Worm (Caenorhabditis elegans) whole organism, L2 larva: ENCODE results near the gene smf-1.

Experiments
- R02D3.7 ChIP-seq: fragments of 150-350 bp; optimal IDR thresholded peaks from 2 replicates; lab custom pipeline; 2014; ENCODE audit warnings: missing biosample characterization, missing genetic modification characterization
- ama-1 ChIP-seq: fragments of 150-350 bp; optimal IDR thresholded peaks from 2 replicates; lab custom pipeline; 2018; ENCODE audit warnings: inconsistent platforms
- blmp-1 ChIP-seq: sonication (generic microtip); optimal IDR thresholded peaks from 2 replicates; lab custom pipeline; 2017; ENCODE audit warnings: missing genetic modification characterization, mild to moderate bottlenecking, missing compliant biosample characterization, antibody characterized with exemption, moderate library complexity; ENCODE audit not compliant: insufficient read depth
- ceh-82 ChIP-seq: fragments of 150-350 bp; optimal IDR thresholded peaks from 2 replicates; lab custom pipeline; 2014; ENCODE audit warnings: missing biosample characterization, missing genetic modification characterization
- gmeb-1 ChIP-seq: fragments of 150-350 bp; optimal IDR thresholded peaks from 2 replicates; lab custom pipeline; 2014; ENCODE audit warnings: missing biosample characterization, missing genetic modification characterization
- lin-39 ChIP-seq: fragments of 150-350 bp; optimal IDR thresholded peaks from 2 replicates; lab custom pipeline; 2014; ENCODE audit warnings: missing biosample characterization, missing genetic modification reagents, missing genetic modification characterization
- lsy-2 ChIP-seq, 2 experiments: fragments of 150-350 bp in 1 of 2; sonication (generic microtip) in 1 of 2; optimal IDR thresholded peaks; 2 replicates each; lab custom pipeline; 2014 to 2017; ENCODE audit warnings: missing biosample characterization in 2 of 2, missing genetic modification characterization in 2 of 2
- mdl-1 ChIP-seq, 2 experiments: fragments of 150-350 bp in 1 of 2; sonication (generic microtip) in 1 of 2; optimal IDR thresholded peaks; 2 replicates each; lab custom pipeline; 2017; ENCODE audit warnings: missing biosample characterization in 2 of 2, missing genetic modification characterization in 2 of 2
- nhr-237 ChIP-seq: fragments of 150-350 bp; optimal IDR thresholded peaks from 2 replicates; lab custom pipeline; 2014; ENCODE audit warnings: missing biosample characterization, missing genetic modification characterization
- snpc-4 ChIP-seq: fragments of 150-350 bp; optimal IDR thresholded peaks from 2 replicates; lab custom pipeline; 2014; ENCODE audit warnings: missing biosample characterization, missing genetic modification characterization
- unc-62 ChIP-seq: fragments of 150-350 bp; optimal IDR thresholded peaks from 2 replicates; lab custom pipeline; 2014; ENCODE audit warnings: missing biosample characterization, missing genetic modification reagents, missing genetic modification characterization
- ztf-11 ChIP-seq: sonication (generic microtip); optimal IDR thresholded peaks from 2 replicates; lab custom pipeline; 2017; ENCODE audit warnings: missing biosample characterization, missing genetic modification characterization
- ztf-4 ChIP-seq: fragments of 150-350 bp; optimal IDR thresholded peaks from 2 replicates; lab custom pipeline; 2014; ENCODE audit warnings: missing biosample characterization, missing genetic modification characterization

- TF ChIP-seq R02D3.7 (no peak), ztf-11 (tag; lab: Kevin White, UChicago) (no peak), ztf-4 (tag; lab: Kevin White, UChicago) (no peak), gmeb-1 (tag; lab: Kevin White, UChicago) (no peak), lin-39 (tag; lab: Kevin White, UChicago) (no peak), unc-62 (GFP tag; lab: Kevin White, UChicago) (no peak), ceh-82 (tag; lab: Kevin White, UChicago) (no peak), nhr-237 (no peak), lsy-2 (tag; optimal IDR thresholded peaks at IDR 0.05; lab: Kevin White, UChicago) (no peak), blmp-1 (tag; lab: Kevin White, UChicago) (no peak), ama-1 (lab: Kevin White, UChicago) (no peak), snpc-4 (tag; lab: Kevin White, UChicago) (no peak), mdl-1 (tag; optimal IDR thresholded peaks at IDR 0.05; lab: Kevin White, UChicago) (no peak)
Measured at ce11 chrX:6687345-6687744, 35.5 kb downstream of the smf-1 start.
